Fruit fly (Drosophila melanogaster) whole organism, embryonic: ENCODE measurements around the gene Tengl3.

Source experiments
- Abd-B ChIP-seq: fragments of 200-800 bp; sonication (Bioruptor generic); optimal IDR thresholded peaks from 2 replicates; lab custom pipeline; 2018; ENCODE audit warnings: missing biosample characterization, mild to moderate bottlenecking, missing genetic modification characterization, moderate library complexity
- Asciz ChIP-seq: fragments of 200-800 bp; sonication (Bioruptor generic); optimal IDR thresholded peaks from 2 replicates; lab custom pipeline; 2017; ENCODE audit warnings: missing biosample characterization, mild to moderate bottlenecking, missing genetic modification characterization, missing genetic modification reagents
- Atf-2 ChIP-seq: fragments of 200-800 bp; sonication (Bioruptor generic); optimal IDR thresholded peaks from 2 replicates; lab custom pipeline; 2016; ENCODE audit warnings: missing biosample characterization, missing genetic modification characterization
- Awh ChIP-seq: fragments of 200-800 bp; sonication (Bioruptor generic); IDR thresholded peaks from 2 replicates; pipeline ENCODE4, ENCODE4 v1.3.6; 2022; ENCODE audit warnings: missing biosample characterization, missing genetic modification characterization
- CG10274 ChIP-seq: fragments of 200-800 bp; sonication (Bioruptor generic); optimal IDR thresholded peaks from 3 replicates; lab custom pipeline; 2017; ENCODE audit warnings: missing biosample characterization, mild to moderate bottlenecking, missing genetic modification characterization
- CG10462 ChIP-seq: fragments of 200-800 bp; sonication (Bioruptor generic); optimal IDR thresholded peaks from 2 replicates; lab custom pipeline; 2016; ENCODE audit warnings: missing biosample characterization, missing genetic modification characterization
- CG11560 ChIP-seq: fragments of 200-800 bp; sonication (Bioruptor generic); IDR thresholded peaks from 3 replicates; pipeline ENCODE4 v1.3.6; 2022; ENCODE audit warnings: missing biosample characterization, missing genetic modification characterization
- CG12744 ChIP-seq: fragments of 200-800 bp; sonication (Bioruptor generic); optimal IDR thresholded peaks from 2 replicates; lab custom pipeline; 2016; ENCODE audit warnings: missing biosample characterization, missing genetic modification characterization
- CG12942 ChIP-seq: fragments of 200-800 bp; sonication (Bioruptor generic); optimal IDR thresholded peaks from 3 replicates; lab custom pipeline; 2016; ENCODE audit warnings: missing biosample characterization, missing genetic modification characterization
- CG14965 ChIP-seq: fragments of 200-800 bp; sonication (Bioruptor generic); optimal IDR thresholded peaks from 2 replicates; lab custom pipeline; 2016; ENCODE audit warnings: missing biosample characterization, missing genetic modification characterization, borderline replicate concordance
- CG16779 ChIP-seq: fragments of 200-800 bp; sonication (Bioruptor generic); IDR thresholded peaks from 2 replicates; pipeline ENCODE4 v1.3.6; 2022; ENCODE audit warnings: missing biosample characterization, missing genetic modification characterization
- CG17359 ChIP-seq: fragments of 200-800 bp; sonication (Bioruptor generic); optimal IDR thresholded peaks from 3 replicates; lab custom pipeline; 2018; ENCODE audit warnings: missing biosample characterization, mild to moderate bottlenecking, missing genetic modification characterization, moderate library complexity
- CG2199 ChIP-seq: fragments of 200-800 bp; sonication (Bioruptor generic); IDR thresholded peaks from 3 replicates; pipeline ENCODE4 v1.3.6; 2022; ENCODE audit warnings: missing biosample characterization, missing genetic modification characterization
- CG31224 ChIP-seq: fragments of 200-800 bp; sonication (Bioruptor generic); IDR thresholded peaks from 2 replicates; pipeline ENCODE4 v1.3.6; 2022; ENCODE audit warnings: missing biosample characterization, missing genetic modification characterization
- CG4328 ChIP-seq: fragments of 200-800 bp; sonication (Bioruptor generic); optimal IDR thresholded peaks from 3 replicates; lab custom pipeline; 2017; ENCODE audit warnings: missing biosample characterization, missing genetic modification reagents, missing genetic modification characterization
- CG43689 ChIP-seq: fragments of 200-800 bp; sonication (Bioruptor generic); IDR thresholded peaks from 2 replicates; pipeline ENCODE4 v1.3.6; 2022; ENCODE audit warnings: missing biosample characterization, missing genetic modification characterization
- CG5180 ChIP-seq: fragments of 200-800 bp; sonication (Bioruptor generic); optimal IDR thresholded peaks from 3 replicates; lab custom pipeline; 2017; ENCODE audit warnings: missing biosample characterization, missing genetic modification characterization, mild to moderate bottlenecking, moderate library complexity, missing genetic modification reagents
- CG5245 ChIP-seq: fragments of 200-800 bp; sonication (Bioruptor generic); optimal IDR thresholded peaks from 3 replicates; lab custom pipeline; 2016; ENCODE audit warnings: missing biosample characterization, missing genetic modification characterization
- CG7745 ChIP-seq: fragments of 200-800 bp; sonication (Bioruptor generic); optimal IDR thresholded peaks from 2 replicates; lab custom pipeline; 2018; ENCODE audit warnings: missing biosample characterization, mild to moderate bottlenecking, missing genetic modification characterization, moderate library complexity
- CG7928 ChIP-seq: fragments of 200-800 bp; sonication (Bioruptor generic); optimal IDR thresholded peaks from 2 replicates; lab custom pipeline; 2017; ENCODE audit warnings: missing biosample characterization, mild to moderate bottlenecking, missing genetic modification characterization
- Dip2 ChIP-seq: fragments of 200-800 bp; sonication (Bioruptor generic); IDR thresholded peaks from 2 replicates; pipeline ENCODE4 v1.3.6; 2022; ENCODE audit warnings: missing biosample characterization, missing genetic modification characterization
- Dip3 ChIP-seq: fragments of 200-800 bp; sonication (Bioruptor generic); optimal IDR thresholded peaks from 3 replicates; lab custom pipeline; 2016; ENCODE audit warnings: missing biosample characterization, missing genetic modification characterization
- Drgx ChIP-seq: fragments of 200-800 bp; sonication (Bioruptor generic); IDR thresholded peaks from 2 replicates; pipeline ENCODE4 v1.3.6; 2022; ENCODE audit warnings: missing biosample characterization, missing genetic modification characterization
- Fer3 ChIP-seq: fragments of 200-800 bp; sonication (Bioruptor generic); optimal IDR thresholded peaks from 2 replicates; lab custom pipeline; 2018; ENCODE audit warnings: missing biosample characterization, mild to moderate bottlenecking, missing genetic modification characterization, moderate library complexity
- H2.0 ChIP-seq: fragments of 200-800 bp; sonication (Bioruptor generic); IDR thresholded peaks from 2 replicates; pipeline ENCODE4 v1.3.6; 2022; ENCODE audit warnings: missing biosample characterization, missing genetic modification characterization
- HLH3B ChIP-seq: fragments of 200-800 bp; sonication (Bioruptor generic); IDR thresholded peaks from 2 replicates; pipeline ENCODE4 v1.3.6; 2022; ENCODE audit warnings: missing biosample characterization, missing genetic modification characterization
- HmgZ ChIP-seq: fragments of 200-800 bp; sonication (Bioruptor generic); optimal IDR thresholded peaks from 2 replicates; lab custom pipeline; 2018; ENCODE audit warnings: missing biosample characterization, mild to moderate bottlenecking, missing genetic modification characterization
- Jarid2 ChIP-seq: fragments of 200-800 bp; sonication (Bioruptor generic); optimal IDR thresholded peaks from 3 replicates; lab custom pipeline; 2017; ENCODE audit warnings: mild to moderate bottlenecking, missing biosample characterization, missing genetic modification reagents, missing genetic modification characterization
- Lim3 ChIP-seq: fragments of 200-800 bp; sonication (Bioruptor generic); IDR thresholded peaks from 2 replicates; pipeline ENCODE4 v1.3.6; 2022; ENCODE audit warnings: missing biosample characterization, missing genetic modification characterization
- Mad ChIP-seq: fragments of 200-800 bp; sonication (Bioruptor generic); optimal IDR thresholded peaks from 2 replicates; lab custom pipeline; 2016; ENCODE audit warnings: missing biosample characterization, missing genetic modification characterization
- Meics ChIP-seq: fragments of 200-800 bp; sonication (Bioruptor generic); optimal IDR thresholded peaks from 2 replicates; lab custom pipeline; 2017; ENCODE audit warnings: missing biosample characterization, mild to moderate bottlenecking, missing genetic modification characterization
- Nf-YA ChIP-seq: fragments of 200-800 bp; sonication (Bioruptor generic); IDR thresholded peaks from 2 replicates; pipeline ENCODE4 v1.3.6; 2022; ENCODE audit warnings: missing biosample characterization, missing genetic modification characterization
- PHDP ChIP-seq: fragments of 200-800 bp; sonication (Bioruptor generic); optimal IDR thresholded peaks from 3 replicates; lab custom pipeline; 2018; ENCODE audit warnings: missing biosample characterization, mild to moderate bottlenecking, missing genetic modification characterization, moderate library complexity
- Scr ChIP-seq: fragments of 200-800 bp; sonication (Bioruptor generic); IDR thresholded peaks from 2 replicates; pipeline ENCODE4 v1.3.6; 2022; ENCODE audit warnings: missing biosample characterization, missing genetic modification characterization; ENCODE audit not compliant: partially characterized antibody
- Sox100B ChIP-seq: fragments of 200-800 bp; sonication (Bioruptor generic); optimal IDR thresholded peaks from 3 replicates; lab custom pipeline; 2018; ENCODE audit warnings: missing biosample characterization, mild to moderate bottlenecking, missing genetic modification characterization
- Sry-β ChIP-seq: fragments of 200-800 bp; sonication (Bioruptor generic); optimal IDR thresholded peaks from 2 replicates; lab custom pipeline; 2018; ENCODE audit warnings: missing biosample characterization, mild to moderate bottlenecking, missing genetic modification characterization, moderate library complexity
- Usf ChIP-seq: fragments of 200-800 bp; sonication (Bioruptor generic); optimal IDR thresholded peaks from 2 replicates; lab custom pipeline; 2017; ENCODE audit warnings: missing genotype, missing biosample characterization, missing genetic modification characterization
- ab ChIP-seq: fragments of 200-800 bp; sonication (Bioruptor generic); optimal IDR thresholded peaks from 2 replicates; lab custom pipeline; 2016; ENCODE audit warnings: missing biosample characterization, missing genetic modification characterization
- bowl ChIP-seq: fragments of 200-800 bp; sonication (Bioruptor generic); IDR thresholded peaks from 2 replicates; pipeline ENCODE4 v1.3.6; 2022; ENCODE audit warnings: missing biosample characterization, missing genetic modification characterization
- eyg ChIP-seq: fragments of 200-800 bp; sonication (Bioruptor generic); optimal IDR thresholded peaks from 3 replicates; lab custom pipeline; 2016; ENCODE audit warnings: missing biosample characterization, missing genetic modification characterization
- h ChIP-seq: fragments of >200 bp; optimal IDR thresholded peaks from 2 replicates; lab custom pipeline; 2017
- lab ChIP-seq: fragments of 200-800 bp; sonication (Bioruptor generic); optimal IDR thresholded peaks from 3 replicates; lab custom pipeline; 2017; ENCODE audit warnings: missing biosample characterization, missing genetic modification characterization, mild to moderate bottlenecking, moderate library complexity, missing genetic modification reagents
- lmd ChIP-seq: fragments of 200-800 bp; sonication (Bioruptor generic); IDR thresholded peaks from 2 replicates; pipeline ENCODE4 v1.3.6; 2022; ENCODE audit warnings: missing biosample characterization, missing genetic modification characterization
- nmo ChIP-seq: fragments of 200-800 bp; sonication (Bioruptor generic); optimal IDR thresholded peaks from 2 replicates; lab custom pipeline; 2018; ENCODE audit warnings: missing biosample characterization, mild to moderate bottlenecking, missing genetic modification characterization, moderate library complexity
- p53 ChIP-seq: fragments of 200-800 bp; sonication (Bioruptor generic); optimal IDR thresholded peaks from 2 replicates; lab custom pipeline; 2016; ENCODE audit warnings: missing biosample characterization, missing genetic modification characterization
- psq ChIP-seq: fragments of 200-800 bp; sonication (Bioruptor generic); optimal IDR thresholded peaks from 2 replicates; lab custom pipeline; 2017; ENCODE audit warnings: missing biosample characterization, missing genetic modification characterization
- ranshi ChIP-seq: fragments of 200-800 bp; sonication (Bioruptor generic); IDR thresholded peaks from 2 replicates; pipeline ENCODE4 v1.3.6; 2022; ENCODE audit warnings: missing biosample characterization, missing genetic modification characterization
- slbo ChIP-seq: fragments of 200-800 bp; sonication (Bioruptor generic); IDR thresholded peaks from 2 replicates; pipeline ENCODE4 v1.3.6; 2022; ENCODE audit warnings: missing biosample characterization, missing genetic modification characterization
- sob ChIP-seq: fragments of 200-800 bp; sonication (Bioruptor generic); IDR thresholded peaks from 2 replicates; pipeline ENCODE4 v1.3.6; 2022; ENCODE audit warnings: missing biosample characterization, missing genetic modification characterization
- sqz ChIP-seq: fragments of 200-800 bp; sonication (Bioruptor generic); optimal IDR thresholded peaks from 3 replicates; lab custom pipeline; 2018; ENCODE audit warnings: missing biosample characterization, mild to moderate bottlenecking, missing genetic modification characterization
- stc ChIP-seq: fragments of 200-800 bp; sonication (Bioruptor generic); IDR thresholded peaks from 2 replicates; pipeline ENCODE4 v1.3.6; 2022; ENCODE audit warnings: missing biosample characterization, missing genetic modification characterization
- unpg ChIP-seq: fragments of 200-800 bp; sonication (Bioruptor generic); optimal IDR thresholded peaks from 3 replicates; lab custom pipeline; 2018; ENCODE audit warnings: missing biosample characterization, mild to moderate bottlenecking, missing genetic modification characterization, moderate library complexity
- wor ChIP-seq: fragments of 200-800 bp; sonication (Bioruptor generic); IDR thresholded peaks from 2 replicates; pipeline ENCODE4 v1.3.6; 2022; ENCODE audit warnings: missing biosample characterization, missing genetic modification characterization

Tengl3 gene

dm6 chr2L:2193357-2193780 is 44.7 kb downstream of the Tengl3 start (continued):
- TF ChIP-seq CG12744 (GFP tag; lab: Kevin White, UChicago) (peak; percentile 46), Awh (GFP tag; lab: Robert Waterston, UW) (no peak), CG5180 (GFP tag; lab: Kevin White, UChicago) (peak; percentile 56), Meics (peak; percentile 46), Sox100B (GFP tag; lab: Kevin White, UChicago) (no peak), Dip3 (GFP tag; lab: Kevin White, UChicago) (no peak), CG12942 (GFP tag; lab: Kevin White, UChicago) (no peak), Dip2 (GFP tag; lab: Robert Waterston, UW) (no peak), stc (GFP tag; lab: Robert Waterston, UW) (no peak), p53 (GFP tag; lab: Kevin White, UChicago) (no peak), CG5245 (GFP tag; lab: Kevin White, UChicago) (no peak), H2.0 (GFP tag; lab: Robert Waterston, UW) (no peak), slbo (GFP tag; lab: Robert Waterston, UW) (no peak), Drgx (no peak), wor (no peak), Usf (no peak), Mad (GFP tag; lab: Kevin White, UChicago) (peak; percentile 30), Asciz (GFP tag; lab: Kevin White, UChicago) (peak; percentile 30), bowl (no peak), Atf-2 (GFP tag; lab: Kevin White, UChicago) (no peak), CG10274 (GFP tag; lab: Kevin White, UChicago) (no peak), CG11560 (tag; lab: Robert Waterston, UW) (no peak), nmo (GFP tag; lab: Kevin White, UChicago) (peak; percentile 51), Sry-β (peak; percentile 69), PHDP (tag; lab: Kevin White, UChicago) (peak; percentile 21), sob (GFP tag; lab: Robert Waterston, UW) (no peak), CG2199 (GFP tag; lab: Robert Waterston, UW) (no peak), CG7928 (peak; percentile 37), CG31224 (GFP tag; lab: Robert Waterston, UW) (no peak), unpg (GFP tag; lab: Kevin White, UChicago) (peak; percentile 25), psq (GFP tag; lab: Kevin White, UChicago) (no peak), lmd (no peak), sqz (peak; percentile 86), HLH3B (GFP tag; lab: Robert Waterston, UW) (no peak), Abd-B (GFP tag; lab: Kevin White, UChicago) (peak; percentile 47), ab (GFP tag; lab: Kevin White, UChicago) (no peak), CG4328 (GFP tag; lab: Kevin White, UChicago) (peak; percentile 9), Lim3 (GFP tag; lab: Robert Waterston, UW) (no peak), CG16779 (no peak), CG17359 (tag; lab: Kevin White, UChicago) (peak; percentile 14), CG7745 (tag; lab: Kevin White, UChicago) (no peak), CG10462 (GFP tag; lab: Kevin White, UChicago) (no peak), Nf-YA (GFP tag; lab: Robert Waterston, UW) (no peak), Fer3 (tag; lab: Kevin White, UChicago) (peak; percentile 28), eyg (no peak), h (lab: Kevin White, UChicago) (no peak), lab (GFP tag; lab: Kevin White, UChicago) (peak; percentile 76), CG14965 (no peak), Scr (GFP tag; lab: Robert Waterston, UW) (no peak), HmgZ (tag; lab: Kevin White, UChicago) (peak; percentile 87), Jarid2 (peak; percentile 3), CG43689 (GFP tag; lab: Robert Waterston, UW) (no peak), ranshi (GFP tag; lab: Robert Waterston, UW) (no peak)
